Fruit fly (Drosophila melanogaster) whole organism, embryonic: ENCODE data around the gene Arp10.

Source experiments
- Adf1 ChIP-seq: fragments of 200-800 bp; sonication (Bioruptor generic); IDR thresholded peaks from 2 replicates; pipeline ENCODE4 v1.3.6; 2022; ENCODE audit warnings: missing biosample characterization, missing genetic modification characterization
- BtbVII ChIP-seq: fragments of 200-800 bp; sonication (Bioruptor generic); optimal IDR thresholded peaks from 3 replicates; lab custom pipeline; 2017; ENCODE audit warnings: missing biosample characterization, mild to moderate bottlenecking, missing genetic modification characterization
- CG11247 ChIP-seq: fragments of 200-800 bp; sonication (Bioruptor generic); IDR thresholded peaks from 2 replicates; pipeline ENCODE4 v1.3.6; 2022; ENCODE audit warnings: missing biosample characterization, missing genetic modification characterization
- CG13123 ChIP-seq: fragments of 200-800 bp; sonication (Bioruptor generic); optimal IDR thresholded peaks from 2 replicates; lab custom pipeline; 2016; ENCODE audit warnings: missing biosample characterization, missing genetic modification characterization
- CG13894 ChIP-seq: fragments of 200-800 bp; sonication (Bioruptor generic); optimal IDR thresholded peaks from 3 replicates; lab custom pipeline; 2018; ENCODE audit warnings: missing biosample characterization, mild to moderate bottlenecking, missing genetic modification characterization, moderate library complexity
- CG14667 ChIP-seq: fragments of 200-800 bp; sonication (Bioruptor generic); IDR thresholded peaks from 2 replicates; pipeline ENCODE4 v1.3.6; 2022; ENCODE audit warnings: missing biosample characterization, missing genetic modification characterization
- CG14710 ChIP-seq: fragments of 200-800 bp; sonication (Bioruptor generic); optimal IDR thresholded peaks from 3 replicates; lab custom pipeline; 2019; ENCODE audit warnings: missing biosample characterization, mild to moderate bottlenecking, missing genetic modification characterization, moderate library complexity
- CG1603 ChIP-seq: fragments of 200-800 bp; sonication (Bioruptor generic); optimal IDR thresholded peaks from 2 replicates; lab custom pipeline; 2019; ENCODE audit warnings: missing biosample characterization, mild to moderate bottlenecking, missing genetic modification characterization, moderate library complexity
- CG2712 ChIP-seq: fragments of 200-800 bp; optimal IDR thresholded peaks from 3 replicates; lab custom pipeline; 2019; ENCODE audit warnings: missing biosample characterization, mild to moderate bottlenecking, missing genetic modification characterization, moderate library complexity
- CG4617 ChIP-seq: fragments of 200-800 bp; sonication (Bioruptor generic); optimal IDR thresholded peaks from 3 replicates; lab custom pipeline; 2016; ENCODE audit warnings: missing biosample characterization, missing genetic modification characterization, borderline replicate concordance
- CG5953 ChIP-seq: fragments of 200-800 bp; sonication (Bioruptor generic); IDR thresholded peaks from 2 replicates; pipeline ENCODE4 v1.3.6; 2022; ENCODE audit warnings: missing biosample characterization, missing genetic modification characterization
- CG6254 ChIP-seq: fragments of 200-800 bp; sonication (Bioruptor generic); optimal IDR thresholded peaks from 3 replicates; lab custom pipeline; 2017; ENCODE audit warnings: mild to moderate bottlenecking, missing biosample characterization, missing genetic modification reagents, missing genetic modification characterization
- CG6272 ChIP-seq: fragments of 200-800 bp; sonication (Bioruptor generic); IDR thresholded peaks from 2 replicates; pipeline ENCODE4 v1.3.6; 2022; ENCODE audit warnings: missing biosample characterization, missing genetic modification characterization
- CG6689 ChIP-seq: fragments of 200-800 bp; sonication (Bioruptor generic); IDR thresholded peaks from 2 replicates; pipeline ENCODE4 v1.3.6; 2022; ENCODE audit warnings: missing biosample characterization, missing genetic modification characterization
- CG7357 ChIP-seq: fragments of 200-800 bp; sonication (Bioruptor generic); IDR thresholded peaks from 3 replicates; pipeline ENCODE4 v1.3.6; 2022; ENCODE audit warnings: missing biosample characterization, missing genetic modification characterization
- CG8359 ChIP-seq: fragments of 200-800 bp; sonication (Bioruptor generic); optimal IDR thresholded peaks from 2 replicates; lab custom pipeline; 2017; ENCODE audit warnings: missing biosample characterization, mild to moderate bottlenecking, missing genetic modification characterization, borderline replicate concordance
- CG8924 ChIP-seq: fragments of 200-800 bp; optimal IDR thresholded peaks from 3 replicates; lab custom pipeline; 2019; ENCODE audit warnings: missing biosample characterization, mild to moderate bottlenecking, missing genetic modification characterization, moderate library complexity
- Drgx ChIP-seq: fragments of 200-800 bp; sonication (Bioruptor generic); IDR thresholded peaks from 2 replicates; pipeline ENCODE4 v1.3.6; 2022; ENCODE audit warnings: missing biosample characterization, missing genetic modification characterization
- Ets65A ChIP-seq: fragments of 200-800 bp; sonication (Bioruptor generic); peaks from one replicate; lab custom pipeline; 2016; ENCODE audit warnings: missing biosample characterization, missing genetic modification characterization
- Ets97D ChIP-seq: fragments of 200-800 bp; sonication (Bioruptor generic); optimal IDR thresholded peaks from 3 replicates; lab custom pipeline; 2016; ENCODE audit warnings: missing biosample characterization, missing genetic modification characterization
- HLH3B ChIP-seq: fragments of 200-800 bp; sonication (Bioruptor generic); IDR thresholded peaks from 2 replicates; pipeline ENCODE4 v1.3.6; 2022; ENCODE audit warnings: missing biosample characterization, missing genetic modification characterization
- HLHmδ ChIP-seq: fragments of 200-800 bp; sonication (Bioruptor generic); optimal IDR thresholded peaks from 2 replicates; lab custom pipeline; 2018; ENCODE audit warnings: missing biosample characterization, mild to moderate bottlenecking, missing genetic modification characterization, moderate library complexity
- Hmr ChIP-seq: fragments of 200-800 bp; sonication (Bioruptor generic); optimal IDR thresholded peaks from 3 replicates; lab custom pipeline; 2017; ENCODE audit warnings: mild to moderate bottlenecking, missing biosample characterization, missing genetic modification reagents, missing genetic modification characterization
- MBD-R2 ChIP-seq: fragments of 200-800 bp; sonication (Bioruptor generic); IDR thresholded peaks from 2 replicates; pipeline ENCODE4 v1.3.6; 2022; ENCODE audit warnings: missing biosample characterization, missing genetic modification characterization
- Poxn ChIP-seq: fragments of 200-800 bp; sonication (Bioruptor generic); IDR thresholded peaks from 2 replicates; pipeline ENCODE4 v1.3.6; 2022; ENCODE audit warnings: missing biosample characterization, missing genetic modification characterization
- Rfx ChIP-seq: fragments of 200-800 bp; sonication (Bioruptor generic); IDR thresholded peaks from 2 replicates; pipeline ENCODE4 v1.3.6; 2022; ENCODE audit warnings: missing biosample characterization, missing genetic modification characterization
- Rx ChIP-seq: fragments of 200-800 bp; sonication (Bioruptor generic); IDR thresholded peaks from 2 replicates; pipeline ENCODE4 v1.3.6; 2022; ENCODE audit warnings: missing biosample characterization, missing genetic modification characterization
- Side ChIP-seq: fragments of 200-800 bp; sonication (Bioruptor generic); optimal IDR thresholded peaks from 2 replicates; lab custom pipeline; 2016; ENCODE audit warnings: missing biosample characterization, missing genetic modification characterization
- Sry-β ChIP-seq: fragments of 200-800 bp; sonication (Bioruptor generic); optimal IDR thresholded peaks from 2 replicates; lab custom pipeline; 2018; ENCODE audit warnings: missing biosample characterization, mild to moderate bottlenecking, missing genetic modification characterization, moderate library complexity
- Ssrp ChIP-seq: fragments of 200-800 bp; sonication (Bioruptor generic); optimal IDR thresholded peaks from 2 replicates; lab custom pipeline; 2018; ENCODE audit warnings: missing biosample characterization, mild to moderate bottlenecking, missing genetic modification characterization, moderate library complexity
- TFAM ChIP-seq: fragments of 200-800 bp; sonication (Bioruptor generic); optimal IDR thresholded peaks from 2 replicates; lab custom pipeline; 2017; ENCODE audit warnings: missing biosample characterization, missing genetic modification characterization, inconsistent platforms
- Xbp1 ChIP-seq: fragments of 200-800 bp; sonication (Bioruptor generic); optimal IDR thresholded peaks from 3 replicates; lab custom pipeline; 2016; ENCODE audit warnings: missing biosample characterization, mild to moderate bottlenecking, missing genetic modification characterization
- ac ChIP-seq: fragments of 200-800 bp; sonication (Bioruptor generic); optimal IDR thresholded peaks from 3 replicates; lab custom pipeline; 2017; ENCODE audit warnings: missing biosample characterization, mild to moderate bottlenecking, missing genetic modification characterization
- ap ChIP-seq: fragments of 200-800 bp; sonication (Bioruptor generic); IDR thresholded peaks from 2 replicates; pipeline ENCODE4 v1.3.6; 2022; ENCODE audit warnings: missing biosample characterization, missing genetic modification characterization
- bcd ChIP-seq: fragments of 200-800 bp; sonication (Bioruptor generic); optimal IDR thresholded peaks from 2 replicates; lab custom pipeline; 2017; ENCODE audit warnings: missing biosample characterization, mild to moderate bottlenecking, missing genetic modification characterization
- bsh ChIP-seq, 2 experiments: fragments of 200-800 bp; sonication (Bioruptor generic); optimal IDR thresholded peaks; 2 replicates each; lab custom pipeline; 2017 to 2018; ENCODE audit warnings: mild to moderate bottlenecking in 2 of 2, missing biosample characterization in 2 of 2, missing genetic modification characterization in 2 of 2, moderate library complexity in 1 of 2
- ci ChIP-seq: fragments of 200-800 bp; sonication (Bioruptor generic); IDR thresholded peaks from 3 replicates; pipeline ENCODE4 v1.3.6; 2022; ENCODE audit warnings: missing biosample characterization, missing genetic modification characterization
- dmrt99B ChIP-seq: fragments of 200-800 bp; sonication (Bioruptor generic); optimal IDR thresholded peaks from 2 replicates; lab custom pipeline; 2018; ENCODE audit warnings: missing biosample characterization, mild to moderate bottlenecking, missing genetic modification characterization, moderate library complexity
- esg ChIP-seq: fragments of 200-800 bp; sonication (Bioruptor generic); conservative IDR thresholded peaks from 2 replicates; pipeline ENCODE4 v1.3.6; 2022; ENCODE audit warnings: missing biosample characterization, missing genetic modification characterization
- gem ChIP-seq: fragments of 200-800 bp; sonication (Bioruptor generic); optimal IDR thresholded peaks from 2 replicates; lab custom pipeline; 2019; ENCODE audit warnings: missing biosample characterization, mild to moderate bottlenecking, missing genetic modification characterization, moderate library complexity
- grau ChIP-seq: fragments of 200-800 bp; optimal IDR thresholded peaks from 3 replicates; lab custom pipeline; 2019; ENCODE audit warnings: missing biosample characterization, mild to moderate bottlenecking, missing genetic modification characterization, moderate library complexity
- lmd ChIP-seq: fragments of 200-800 bp; sonication (Bioruptor generic); IDR thresholded peaks from 2 replicates; pipeline ENCODE4 v1.3.6; 2022; ENCODE audit warnings: missing biosample characterization, missing genetic modification characterization
- lola ChIP-seq, 3 experiments: fragments of >200 bp in 2 of 3; fragments of 200-800 bp in 1 of 3; sonication (Bioruptor generic) in 1 of 3; optimal IDR thresholded peaks; 2 replicates each; lab custom pipeline; 2017 to 2019; ENCODE audit warnings: missing biosample characterization in 3 of 3, missing genetic modification characterization in 3 of 3, mild to moderate bottlenecking in 1 of 3, moderate library complexity in 1 of 3
- pnt ChIP-seq: fragments of 200-800 bp; sonication (Bioruptor generic); optimal IDR thresholded peaks from 3 replicates; lab custom pipeline; 2016; ENCODE audit warnings: missing biosample characterization, missing genetic modification characterization
- schlank ChIP-seq: fragments of 200-800 bp; sonication (Bioruptor generic); optimal IDR thresholded peaks from 2 replicates; lab custom pipeline; 2018; ENCODE audit warnings: missing biosample characterization, mild to moderate bottlenecking, missing genetic modification characterization
- sob ChIP-seq: fragments of 200-800 bp; sonication (Bioruptor generic); IDR thresholded peaks from 2 replicates; pipeline ENCODE4 v1.3.6; 2022; ENCODE audit warnings: missing biosample characterization, missing genetic modification characterization
- stwl ChIP-seq: fragments of 200-800 bp; sonication (Bioruptor generic); optimal IDR thresholded peaks from 3 replicates; lab custom pipeline; 2018; ENCODE audit warnings: missing biosample characterization, mild to moderate bottlenecking, missing genetic modification characterization, moderate library complexity
- toy ChIP-seq: fragments of 200-800 bp; sonication (Bioruptor generic); IDR thresholded peaks from 2 replicates; pipeline ENCODE4 v1.3.6; 2022; ENCODE audit warnings: missing biosample characterization, missing genetic modification characterization
- ttk ChIP-seq: fragments of 200-800 bp; sonication (Bioruptor generic); IDR thresholded peaks from 2 replicates; pipeline ENCODE4 v2.1.2; 2022; ENCODE audit warnings: missing biosample characterization, missing genetic modification characterization
- vfl ChIP-seq: fragments of 200-800 bp; sonication (Bioruptor generic); optimal IDR thresholded peaks from 2 replicates; lab custom pipeline; 2016; ENCODE audit warnings: missing biosample characterization, missing genetic modification characterization
- zfh2 ChIP-seq: fragments of 200-800 bp; sonication (Bioruptor generic); optimal IDR thresholded peaks from 2 replicates; lab custom pipeline; 2016; ENCODE audit warnings: missing biosample characterization, missing genetic modification characterization

Gene Arp10

DNA sequence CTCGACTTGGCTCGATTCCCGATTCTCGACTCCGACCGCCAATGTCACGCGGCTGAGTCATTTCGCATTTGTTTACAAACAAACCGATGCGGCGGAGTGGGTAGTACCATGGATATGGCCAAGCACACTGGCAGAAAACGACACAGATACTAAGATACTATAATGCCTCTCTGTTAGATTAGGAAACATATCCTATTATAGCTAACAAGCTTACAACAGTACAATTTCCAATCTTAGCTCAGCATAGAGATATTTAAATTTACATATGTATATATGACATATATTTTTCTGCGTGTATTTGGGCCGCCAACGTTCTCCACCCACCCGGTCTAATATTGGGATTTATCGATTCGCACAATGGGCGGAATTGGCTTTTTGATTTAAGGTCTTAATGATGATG is 42.0 kb downstream of the Arp10 start (continued):
- TF ChIP-seq Ssrp (peak; percentile 53), lola (GFP tag; optimal IDR thresholded peaks at IDR 0.05; lab: Kevin White, UChicago) (peak in 1 of 3 experiments; percentile 20), bcd (GFP tag; lab: Kevin White, UChicago) (peak; percentile 69), zfh2 (GFP tag; lab: Kevin White, UChicago) (peak; percentile 44), Rfx (GFP tag; lab: Robert Waterston, UW) (peak; percentile 93), Ets65A (GFP tag; lab: Kevin White, UChicago) (peak; percentile 94), CG13894 (tag; lab: Kevin White, UChicago) (peak; percentile 59), HLHmδ (GFP tag; lab: Kevin White, UChicago) (no peak), CG4617 (peak; percentile 14), CG14710 (tag; lab: Kevin White, UChicago) (peak; percentile 44), TFAM (GFP tag; lab: Kevin White, UChicago) (no peak), Poxn (peak; percentile 68; the same call in 1 of the 2 replicates), toy (peak; percentile 65), Xbp1 (GFP tag; lab: Kevin White, UChicago) (peak; percentile 74), CG2712 (tag; lab: Kevin White, UChicago) (peak; percentile 70), HLH3B (peak; percentile 74), Rx (GFP tag; lab: Robert Waterston, UW) (peak; percentile 71), Drgx (GFP tag; lab: Robert Waterston, UW) (peak; percentile 84), CG11247 (GFP tag; lab: Robert Waterston, UW) (peak; percentile 77), Hmr (GFP tag; lab: Kevin White, UChicago) (peak; percentile 83), ci (peak; percentile 80), MBD-R2 (peak; percentile 75), stwl (tag; lab: Kevin White, UChicago) (no peak), ttk (0 out of 2 replicates have a peak, but pooled peaks have one; percentile 56), BtbVII (GFP tag; lab: Kevin White, UChicago) (peak; percentile 61), gem (tag; lab: Kevin White, UChicago) (peak; percentile 80), pnt (peak; percentile 43), Adf1 (peak; percentile 56; the same call in 1 of the 2 replicates), CG6272 (GFP tag; lab: Robert Waterston, UW) (peak; percentile 49), sob (GFP tag; lab: Robert Waterston, UW) (peak; percentile 84), lmd (GFP tag; lab: Robert Waterston, UW) (peak; percentile 83), esg (peak; percentile 74), bsh (GFP tag; optimal IDR thresholded peaks at IDR 0.05; lab: Kevin White, UChicago) (peak; percentile 56 to 70), Side (GFP tag; lab: Kevin White, UChicago) (peak; percentile 33), CG14667 (GFP tag; lab: Robert Waterston, UW) (peak; percentile 60), Sry-β (GFP tag; lab: Kevin White, UChicago) (no peak), CG6689 (peak; percentile 73), Ets97D (peak; percentile 20), CG5953 (GFP tag; lab: Robert Waterston, UW) (peak; percentile 61), CG6254 (GFP tag; lab: Kevin White, UChicago) (peak; percentile 39), schlank (tag; lab: Kevin White, UChicago) (peak; percentile 77), ap (peak; percentile 58), CG13123 (GFP tag; lab: Kevin White, UChicago) (peak; percentile 35), CG7357 (GFP tag; lab: Robert Waterston, UW) (peak; percentile 56; the same call in 1 of the 3 replicates), CG8924 (tag; lab: Kevin White, UChicago) (peak; percentile 72), CG8359 (GFP tag; lab: Kevin White, UChicago) (no peak), CG1603 (peak; percentile 79), ac (no peak), vfl (peak; percentile 29), dmrt99B (tag; lab: Kevin White, UChicago) (peak; percentile 85), grau (tag; lab: Kevin White, UChicago) (peak; percentile 78)
